Worm (Caenorhabditis elegans): Measurements from ENCODE around the gene F10E7.9.
"Not testable (repeated sequence)": the region's sequence is repeated elsewhere in the genome, so short reads cannot be mapped to it uniquely, and the experiment has no call there.

F10E7.9 gene

DNA sequence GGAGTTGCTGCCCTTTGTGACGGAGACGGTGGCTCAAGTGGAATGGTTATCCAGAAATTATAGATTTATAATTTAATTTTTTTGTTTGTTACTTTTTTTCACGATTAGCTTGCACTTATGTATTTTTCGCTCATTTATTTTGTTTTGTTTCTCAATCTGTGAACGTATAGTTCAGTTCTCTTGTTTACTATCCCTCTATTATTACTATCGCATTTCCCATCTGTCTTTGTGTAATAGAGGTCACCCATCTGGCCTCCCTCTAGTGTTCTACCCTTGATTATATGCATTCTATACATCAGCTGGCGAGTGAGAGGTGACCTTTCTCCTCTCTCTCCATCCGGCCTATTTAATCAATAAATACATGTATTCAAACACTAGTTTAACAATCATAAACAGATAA, 25.8 kb downstream of the F10E7.9 start, which contains the start of the genes T02G5.14 and T02G5.15:
Gene T02G5.14 (plus strand): TSS at position 301 of the 400 bp plus-strand sequence.
Gene T02G5.15 (plus strand): TSS at position 301 of the 400 bp plus-strand sequence.
- not testable (repeated sequence) for TF ChIP-seq fos-1, nhr-21, ceh-82 (tag; optimal IDR thresholded peaks at IDR 0.05)

DNA sequence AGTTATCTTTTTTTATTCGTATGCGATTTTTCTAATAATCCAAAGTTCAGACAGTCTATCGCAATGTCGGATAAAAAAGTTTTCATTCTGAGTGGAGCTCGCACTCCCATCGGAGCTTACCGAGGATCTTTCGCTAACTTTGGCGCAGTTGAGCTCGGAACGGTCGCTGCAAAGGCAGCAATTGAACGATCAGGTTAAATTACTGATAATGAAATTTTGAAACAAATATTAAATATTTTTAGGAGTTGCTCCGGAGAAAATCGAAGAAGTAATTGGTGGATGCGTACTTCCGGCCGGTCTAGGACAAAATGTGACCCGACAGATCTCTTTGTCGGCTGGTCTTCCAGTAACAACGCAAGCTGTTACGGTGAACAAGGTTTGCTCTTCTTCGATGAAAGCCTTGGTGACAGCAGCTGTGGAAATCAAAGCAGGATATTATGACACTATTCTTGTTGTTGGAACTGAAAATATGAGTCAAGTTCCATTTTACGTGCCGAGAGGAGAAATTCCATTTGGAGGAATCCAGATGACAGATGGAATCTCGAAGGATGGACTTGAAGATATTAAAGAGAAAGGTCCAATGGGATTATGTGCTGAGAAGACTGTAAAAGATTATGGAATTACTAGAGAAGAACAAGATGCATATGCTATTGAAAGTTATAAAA, 34.2 kb downstream of the F10E7.9 start, which contains the start of gene T02G5.7:
Gene T02G5.7 (plus strand): TSS at position 51 of the 665 bp plus-strand sequence.
- TF ChIP-seq lsy-2 (tag; optimal IDR thresholded peaks at IDR 0.05) (peak in 1 of 2 experiments; percentile 8), lin-13 (GFP tag; optimal IDR thresholded peaks at IDR 0.05) (no peak)

- TF ChIP-seq zag-1 (tag; optimal IDR thresholded peaks at IDR 0.05) (no peak), nhr-77 (tag; optimal IDR thresholded peaks at IDR 0.05) (no peak), Y55F3AM.14 (GFP tag; optimal IDR thresholded peaks at IDR 0.05) (no peak), snpc-4 (tag; optimal IDR thresholded peaks at IDR 0.05) (no peak)
Observed at ce11 chrII:7073537-7073913, 36.3 kb downstream of the F10E7.9 start, which contains the start of gene kat-1. Gene kat-1 (plus strand): TSS chrII:7073814.

- TF ChIP-seq nhr-6 (tag; optimal IDR thresholded peaks at IDR 0.05) = no peak
- no peak for TF ChIP-seq dmd-4 (tag; optimal IDR thresholded peaks at IDR 0.05)
- TF ChIP-seq lin-13 (GFP tag; optimal IDR thresholded peaks at IDR 0.05) = peak; percentile 41
- TF ChIP-seq R02D3.7 (tag; optimal IDR thresholded peaks at IDR 0.05) = no peak
- no peak for TF ChIP-seq ZK546.5 (tag; optimal IDR thresholded peaks at IDR 0.05)
- TF ChIP-seq unc-39 (tag; optimal IDR thresholded peaks at IDR 0.05) = no peak
- peak; percentile 73 for TF ChIP-seq sma-3 (GFP tag; optimal IDR thresholded peaks at IDR 0.05)
- TF ChIP-seq ztf-11 (tag; optimal IDR thresholded peaks at IDR 0.05) = no peak
- TF ChIP-seq mab-5 (tag; optimal IDR thresholded peaks at IDR 0.05) = no peak
- peak; percentile 12 for TF ChIP-seq nhr-21 (tag; optimal IDR thresholded peaks at IDR 0.05)
- peak; percentile 42 for TF ChIP-seq crh-2 (tag; optimal IDR thresholded peaks at IDR 0.05)
- no peak for TF ChIP-seq ceh-16 (tag; optimal IDR thresholded peaks at IDR 0.05)
- TF ChIP-seq ztf-4 (tag; optimal IDR thresholded peaks at IDR 0.05) = peak; percentile 2
- no peak for TF ChIP-seq unc-62 (GFP tag; optimal IDR thresholded peaks at IDR 0.05)
- TF ChIP-seq unc-55 (GFP tag; optimal IDR thresholded peaks at IDR 0.05) = peak; percentile 77
- TF ChIP-seq F13H6.1 (tag; optimal IDR thresholded peaks at IDR 0.05) = peak; percentile 55
- TF ChIP-seq nhr-237 (tag; optimal IDR thresholded peaks at IDR 0.05) = no peak
- no peak for TF ChIP-seq elt-1 (tag; optimal IDR thresholded peaks at IDR 0.05)
- peak; percentile 14 to 83 for TF ChIP-seq lsy-2 (tag; optimal IDR thresholded peaks at IDR 0.05)
- peak; percentile 57 for TF ChIP-seq nhr-11 (tag; optimal IDR thresholded peaks at IDR 0.05)
- TF ChIP-seq alr-1 (tag; optimal IDR thresholded peaks at IDR 0.05) = no peak
- no peak for TF ChIP-seq lin-11 (tag; optimal IDR thresholded peaks at IDR 0.05)
- TF ChIP-seq nhr-77 (tag; optimal IDR thresholded peaks at IDR 0.05) = no peak
- TF ChIP-seq sma-9 (GFP tag; optimal IDR thresholded peaks at IDR 0.05) = peak; percentile 76
- TF ChIP-seq sma-9 (tag; optimal IDR thresholded peaks at IDR 0.05) = no peak
- no peak for TF ChIP-seq aly-2 (tag; optimal IDR thresholded peaks at IDR 0.05)
- TF ChIP-seq Y55F3AM.14 (GFP tag; optimal IDR thresholded peaks at IDR 0.05) = no peak
- no peak for TF ChIP-seq skn-1 (tag; optimal IDR thresholded peaks at IDR 0.05)
- TF ChIP-seq ama-1 (optimal IDR thresholded peaks at IDR 0.05) = no peak
- peak in 1 of 2 experiments; percentile 23 for TF ChIP-seq mdl-1 (tag; optimal IDR thresholded peaks at IDR 0.05)
- TF ChIP-seq fos-1 (tag; optimal IDR thresholded peaks at IDR 0.05) = peak; percentile 24
- TF ChIP-seq gmeb-1 (tag; optimal IDR thresholded peaks at IDR 0.05) = peak; percentile 50
- TF ChIP-seq lin-39 (tag; optimal IDR thresholded peaks at IDR 0.05) = no peak
- no peak for TF ChIP-seq mbf-1 (tag; optimal IDR thresholded peaks at IDR 0.05)
- no peak for TF ChIP-seq egl-27 (tag; optimal IDR thresholded peaks at IDR 0.05)
- TF ChIP-seq elt-3 (tag; optimal IDR thresholded peaks at IDR 0.05) = no peak
- TF ChIP-seq snpc-4 (tag; optimal IDR thresholded peaks at IDR 0.05) = no peak
- TF ChIP-seq peb-1 (tag; optimal IDR thresholded peaks at IDR 0.05) = no peak
- no peak for TF ChIP-seq ztf-1 (GFP tag; conservative IDR thresholded peaks at IDR 0.05)
- no peak for TF ChIP-seq nhr-23 (tag; optimal IDR thresholded peaks at IDR 0.05)
- peak; percentile 70 for TF ChIP-seq nhr-129 (tag; optimal IDR thresholded peaks at IDR 0.05)
- TF ChIP-seq nhr-12 (tag; optimal IDR thresholded peaks at IDR 0.05) = no peak
- TF ChIP-seq nhr-10 (tag; optimal IDR thresholded peaks at IDR 0.05) = no peak
Observed at ce11 chrII:7072590-7073536, 37.0 kb downstream of the F10E7.9 start.

All from whole organism, L2 larva.